Worm (Caenorhabditis elegans) whole organism, early embryonic: Measurements from ENCODE around the gene pelo-1.
A peak's percentile ranks its signal among the peaks of the same experiment; 100 is the strongest.

Experiments
- B0310.2 ChIP-seq: sonication (generic microtip); optimal IDR thresholded peaks from 2 replicates; lab custom pipeline; 2016; ENCODE audit warnings: mild to moderate bottlenecking, missing genetic modification characterization, missing compliant biosample characterization
- F13C5.2 ChIP-seq: sonication (generic microtip); optimal IDR thresholded peaks from 2 replicates; lab custom pipeline; 2017; ENCODE audit warnings: mild to moderate bottlenecking, missing genetic modification characterization, inconsistent platforms, missing compliant biosample characterization
- aly-1 ChIP-seq: sonication (generic microtip); optimal IDR thresholded peaks from 2 replicates; lab custom pipeline; 2016; ENCODE audit warnings: missing genetic modification characterization, missing compliant biosample characterization
- ama-1 ChIP-seq: fragments of 150-350 bp; optimal IDR thresholded peaks from 2 replicates; lab custom pipeline; 2014
- ceh-13 ChIP-seq: fragments of 200-800 bp; sonication (Bioruptor generic); optimal IDR thresholded peaks from 2 replicates; lab custom pipeline; 2018; ENCODE audit warnings: mild to moderate bottlenecking, missing genetic modification characterization, missing compliant biosample characterization
- ceh-36 ChIP-seq: sonication (generic microtip); optimal IDR thresholded peaks from 2 replicates; lab custom pipeline; 2016; ENCODE audit warnings: missing genetic modification characterization, inconsistent platforms, missing compliant biosample characterization
- ets-7 ChIP-seq: sonication (generic microtip); optimal IDR thresholded peaks from 2 replicates; lab custom pipeline; 2016; ENCODE audit warnings: missing genotype, missing genetic modification characterization, missing compliant biosample characterization
- flt-1 ChIP-seq: fragments of 200-800 bp; sonication (Bioruptor generic); IDR thresholded peaks from 2 replicates; pipeline ENCODE4 v1.3.6; 2022; ENCODE audit warnings: missing genetic modification characterization, missing compliant biosample characterization
- hmbx-1 ChIP-seq: sonication (generic microtip); optimal IDR thresholded peaks from 2 replicates; lab custom pipeline; 2016; ENCODE audit warnings: mild to moderate bottlenecking, missing genetic modification characterization, missing compliant biosample characterization
- hmg-4 ChIP-seq: fragments of 200-800 bp; sonication (Bioruptor generic); optimal IDR thresholded peaks from 2 replicates; lab custom pipeline; 2018; ENCODE audit warnings: mild to moderate bottlenecking, missing genetic modification characterization, missing compliant biosample characterization
- hnd-1 ChIP-seq: sonication (generic microtip); optimal IDR thresholded peaks from 2 replicates; lab custom pipeline; 2016; ENCODE audit warnings: missing genetic modification characterization, missing compliant biosample characterization
- pes-1 ChIP-seq: fragments of 200-800 bp; sonication (Bioruptor generic); IDR thresholded peaks from 2 replicates; pipeline ENCODE4 v1.3.6; 2022; ENCODE audit warnings: missing genetic modification reagents, missing genetic modification characterization, missing compliant biosample characterization
- scrt-1 ChIP-seq: fragments of 200-800 bp; sonication (Bioruptor generic); IDR thresholded peaks from 2 replicates; pipeline ENCODE4 v1.3.6; 2022; ENCODE audit warnings: missing genetic modification characterization, missing compliant biosample characterization
- sea-1 ChIP-seq: fragments of 200-800 bp; sonication (Bioruptor generic); conservative IDR thresholded peaks from 2 replicates; pipeline ENCODE4 v1.3.6; 2022; ENCODE audit warnings: missing genetic modification characterization, missing compliant biosample characterization
- tbx-11 ChIP-seq: fragments of 200-800 bp; sonication (Bioruptor generic); IDR thresholded peaks from 2 replicates; pipeline ENCODE4 v1.3.6; 2022; ENCODE audit warnings: missing genetic modification characterization, missing compliant biosample characterization
- tbx-37 ChIP-seq: fragments of 200-800 bp; sonication (Bioruptor generic); conservative IDR thresholded peaks from 2 replicates; pipeline ENCODE4 v1.3.6; 2022; ENCODE audit warnings: missing genetic modification reagents, missing genetic modification characterization, missing compliant biosample characterization
- tra-4 ChIP-seq: sonication (generic microtip); optimal IDR thresholded peaks from 2 replicates; lab custom pipeline; 2017; ENCODE audit warnings: missing genetic modification characterization, missing compliant biosample characterization

pelo-1 gene

DNA sequence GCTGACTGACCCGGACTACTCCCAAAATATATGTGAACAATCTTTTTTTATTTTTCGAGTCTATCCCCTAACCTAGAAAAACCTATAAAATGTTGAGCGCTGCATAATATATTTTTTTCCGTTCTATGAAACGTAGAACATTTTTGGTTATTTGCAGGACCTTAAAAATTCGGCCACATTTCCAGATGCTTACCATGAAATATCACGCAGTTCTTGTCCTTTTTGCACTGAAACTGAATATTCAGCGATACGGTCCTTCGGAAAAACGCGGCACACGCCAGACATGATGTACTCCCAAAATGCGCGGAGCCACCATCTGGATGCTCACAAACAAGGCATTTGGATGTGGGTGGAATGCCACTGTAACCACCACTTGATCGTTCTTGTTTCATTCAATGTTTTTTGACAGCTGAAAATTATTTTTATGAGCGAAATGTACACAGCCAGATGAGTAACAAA, 28.8 kb upstream of the pelo-1 start, which contains the start of gene nhr-20:
nhr-20 (minus strand) TSS at position 409 of the 459 bp plus-strand sequence.
- TF ChIP-seq F13C5.2 (no peak), flt-1 (no peak), sea-1 (GFP tag; lab: Robert Waterston, UW) (no peak), pes-1 (no peak), ama-1 (lab: Kevin White, UChicago) (no peak), hmg-4 (GFP tag; lab: Kevin White, UChicago) (no peak), ets-7 (tag; lab: Kevin White, UChicago) (no peak), tbx-11 (no peak), hnd-1 (tag; lab: Kevin White, UChicago) (no peak), aly-1 (no peak), B0310.2 (tag; lab: Kevin White, UChicago) (no peak), ceh-36 (tag; lab: Kevin White, UChicago) (no peak)

DNA sequence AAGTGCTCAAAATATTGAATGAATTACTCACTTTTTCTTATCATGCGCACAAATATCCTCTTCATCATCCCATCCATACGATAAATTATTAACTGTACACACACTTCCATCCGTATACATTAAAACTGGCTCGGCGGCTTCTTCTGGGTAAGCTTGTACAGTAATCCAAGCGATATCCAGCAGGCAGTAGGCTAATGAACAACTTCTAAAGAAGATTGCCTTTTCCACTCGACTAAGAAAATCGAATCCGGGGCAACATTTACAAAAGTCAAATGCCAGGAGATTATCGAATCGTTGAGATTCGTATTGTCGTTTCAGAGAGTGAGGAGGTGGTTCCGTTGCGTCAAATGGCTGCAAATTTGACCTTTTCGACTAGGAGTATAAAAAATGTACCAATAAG, 27.4 kb upstream of the pelo-1 start:
- TF ChIP-seq scrt-1 (GFP tag; lab: Robert Waterston, UW) (no peak), hmbx-1 (no peak), tbx-11 (no peak), aly-1 (no peak)

DNA sequence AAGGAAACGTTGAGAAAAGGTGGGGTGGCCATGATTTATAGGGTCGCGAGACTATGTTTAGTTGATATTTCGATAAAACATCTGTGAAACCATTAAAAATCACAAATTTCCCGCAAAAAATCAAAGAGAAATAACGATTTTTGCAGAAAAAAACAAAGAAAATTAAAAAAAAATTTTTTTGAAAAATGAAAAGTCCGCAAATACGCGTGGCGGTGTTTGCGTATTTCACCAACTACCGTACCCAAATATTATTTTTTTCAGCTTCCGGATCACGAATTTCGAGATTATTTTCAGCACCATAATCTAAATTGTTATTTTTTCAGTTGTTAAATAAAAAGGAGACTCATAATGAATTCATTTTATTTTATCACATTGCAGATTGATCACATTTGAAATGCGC, 26.1 kb upstream of the pelo-1 start:
- TF ChIP-seq aly-1 (no peak), tra-4 (tag; lab: Kevin White, UChicago) (no peak), hnd-1 (tag; lab: Kevin White, UChicago) (no peak), F13C5.2 (no peak)

DNA sequence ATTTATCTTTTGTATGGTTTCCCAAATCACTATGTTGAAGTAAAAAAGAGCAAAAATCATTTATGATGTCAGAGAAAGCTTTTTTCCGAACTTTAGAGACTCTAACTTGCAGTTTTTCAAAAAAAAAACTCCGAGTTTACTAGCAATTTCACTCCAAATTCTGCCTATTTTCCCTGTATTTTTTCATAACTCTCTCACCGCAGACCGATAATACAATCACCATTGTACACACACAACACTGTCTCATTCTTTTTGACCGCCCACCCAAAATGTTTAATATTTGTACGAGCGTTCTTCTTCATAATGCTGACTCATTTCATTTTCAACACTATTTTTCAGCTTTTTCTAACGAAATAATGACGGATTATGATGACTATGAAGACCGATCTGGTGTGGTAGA, 24.8 kb upstream of the pelo-1 start, which contains the start of gene F43C1.5:
F43C1.5 (plus strand) TSS at position 301 of the 400 bp plus-strand sequence.
- TF ChIP-seq sea-1 (GFP tag; lab: Robert Waterston, UW) (no peak), hmg-4 (GFP tag; lab: Kevin White, UChicago) (no peak), ama-1 (lab: Kevin White, UChicago) (no peak), pes-1 (no peak), scrt-1 (GFP tag; lab: Robert Waterston, UW) (no peak), ceh-36 (tag; lab: Kevin White, UChicago) (no peak), ets-7 (tag; lab: Kevin White, UChicago) (no peak), tra-4 (tag; lab: Kevin White, UChicago) (no peak), F13C5.2 (no peak), tbx-37 (GFP tag; lab: Robert Waterston, UW) (no peak), ceh-13 (GFP tag; lab: Kevin White, UChicago) (no peak)

DNA sequence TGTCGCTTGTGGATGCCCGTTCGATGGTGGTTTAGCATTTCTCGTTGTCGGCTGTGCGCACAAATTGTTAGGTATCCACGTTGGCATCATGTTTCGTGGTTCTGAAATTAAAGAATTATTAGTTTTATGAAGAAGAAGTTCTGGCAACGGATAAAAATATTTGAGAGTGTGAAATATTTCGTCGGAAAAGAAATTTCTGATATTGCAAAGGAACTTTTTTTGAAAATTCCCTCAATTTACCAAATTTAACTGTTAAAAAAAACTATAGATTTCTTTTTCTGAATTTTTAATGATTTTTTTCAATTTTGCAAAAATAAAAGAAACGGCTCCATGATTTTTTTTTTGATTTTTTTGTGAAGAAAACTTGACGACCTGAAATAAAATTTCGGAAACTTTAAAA, 24.0 kb upstream of the pelo-1 start, which contains the start of gene mpk-1:
mpk-1 (minus strand) TSS at position 101 of the 400 bp plus-strand sequence.
- TF ChIP-seq flt-1 (no peak), hmg-4 (GFP tag; lab: Kevin White, UChicago) (no peak), scrt-1 (GFP tag; lab: Robert Waterston, UW) (no peak), ama-1 (lab: Kevin White, UChicago) (no peak), tbx-37 (GFP tag; lab: Robert Waterston, UW) (no peak), ceh-36 (tag; lab: Kevin White, UChicago) (no peak), aly-1 (no peak), hnd-1 (tag; lab: Kevin White, UChicago) (no peak), B0310.2 (tag; lab: Kevin White, UChicago) (no peak), ceh-13 (GFP tag; lab: Kevin White, UChicago) (no peak), sea-1 (GFP tag; lab: Robert Waterston, UW) (no peak), pes-1 (no peak), tra-4 (tag; lab: Kevin White, UChicago) (no peak), ets-7 (tag; lab: Kevin White, UChicago) (no peak), F13C5.2 (no peak)

DNA sequence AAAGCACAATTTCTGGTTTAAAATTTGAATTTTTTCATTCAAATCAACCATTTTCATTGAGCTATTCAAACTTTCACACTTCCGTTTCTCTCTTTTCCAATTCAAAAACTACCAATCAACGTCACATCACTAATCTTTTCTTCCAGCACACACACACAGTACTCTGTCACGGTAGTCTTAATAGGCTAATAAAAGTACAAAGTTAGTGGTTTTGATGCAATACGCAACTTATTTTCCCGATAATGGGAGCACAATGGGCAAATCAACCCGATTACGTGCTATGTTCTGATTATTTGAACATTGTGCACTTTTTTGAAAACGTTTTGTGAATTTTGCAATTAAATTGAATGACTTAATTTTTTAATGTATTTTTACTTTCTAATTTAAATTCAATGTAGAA, 23.3 kb upstream of the pelo-1 start:
- TF ChIP-seq B0310.2 (tag; lab: Kevin White, UChicago) (no peak), hmbx-1 (no peak), ceh-13 (GFP tag; lab: Kevin White, UChicago) (no peak), F13C5.2 (no peak), ets-7 (tag; lab: Kevin White, UChicago) (no peak), tra-4 (tag; lab: Kevin White, UChicago) (no peak), sea-1 (GFP tag; lab: Robert Waterston, UW) (no peak), hnd-1 (tag; lab: Kevin White, UChicago) (no peak), ceh-36 (tag; lab: Kevin White, UChicago) (no peak), ama-1 (lab: Kevin White, UChicago) (no peak), tbx-37 (GFP tag; lab: Robert Waterston, UW) (no peak), pes-1 (no peak), aly-1 (no peak), flt-1 (no peak), hmg-4 (GFP tag; lab: Kevin White, UChicago) (no peak), scrt-1 (GFP tag; lab: Robert Waterston, UW) (no peak), tbx-11 (no peak)

DNA sequence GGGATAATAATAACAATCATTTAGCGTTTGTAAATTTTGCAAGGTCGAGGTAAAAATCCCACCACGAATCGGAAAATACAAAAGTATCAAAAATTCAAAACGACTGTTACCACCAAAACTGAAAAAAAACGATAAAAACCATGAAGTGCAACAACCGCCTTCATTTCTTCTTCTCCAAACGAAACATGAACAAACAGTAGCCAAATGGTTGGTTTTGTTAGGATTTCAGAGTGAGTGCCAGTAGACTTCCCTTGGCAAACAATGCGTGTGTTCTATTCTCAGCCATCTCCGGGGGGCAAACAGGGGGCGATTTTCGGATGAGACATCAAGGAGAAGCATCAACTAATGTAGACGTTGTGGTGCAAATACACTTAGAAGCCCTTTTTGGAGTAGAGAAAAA, 20.7 kb upstream of the pelo-1 start:
- no peak for TF ChIP-seq ceh-36 (tag; lab: Kevin White, UChicago)
- TF ChIP-seq B0310.2 (tag; lab: Kevin White, UChicago) = no peak

DNA sequence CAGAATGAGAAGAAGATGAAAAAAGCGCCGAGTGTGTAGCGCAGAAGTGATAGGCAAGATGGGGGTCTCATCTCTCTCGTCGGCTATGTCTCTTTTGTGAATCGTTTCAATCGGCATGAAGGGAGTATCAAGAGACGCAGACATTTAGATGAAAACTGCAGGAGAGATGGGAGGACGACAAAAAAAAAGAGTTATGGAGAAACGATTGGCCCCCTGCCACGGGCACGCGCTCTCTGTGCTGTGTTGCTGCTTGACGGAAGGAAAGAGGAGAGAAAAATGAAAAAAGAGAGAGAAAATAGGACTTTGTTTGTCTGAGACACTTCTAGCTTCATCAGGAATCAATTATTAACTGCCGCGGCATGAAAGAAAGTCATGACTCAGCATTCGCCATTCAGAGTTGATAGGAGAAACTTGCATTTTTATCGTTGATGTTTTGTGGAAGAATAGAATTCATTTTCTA, 19.7 kb upstream of the pelo-1 start:
- TF ChIP-seq F13C5.2 (peak; percentile 42), hmg-4 (GFP tag; lab: Kevin White, UChicago) (peak; percentile 70), tbx-11 (no peak), hmbx-1 (no peak), B0310.2 (tag; lab: Kevin White, UChicago) (no peak)
